Worm (Caenorhabditis elegans) whole organism, L3 larva: ENCODE measurements around the gene mrpl-12.

Experiments
- ama-1 ChIP-seq: fragments of 150-350 bp; optimal IDR thresholded peaks from 2 replicates; lab custom pipeline; 2018
- ceh-16 ChIP-seq: sonication (generic microtip); optimal IDR thresholded peaks from 2 replicates; lab custom pipeline; 2017; ENCODE audit warnings: missing biosample characterization, missing genetic modification characterization
- ceh-82 ChIP-seq: fragments of 150-350 bp; optimal IDR thresholded peaks from 2 replicates; lab custom pipeline; 2014; ENCODE audit warnings: missing biosample characterization, missing genetic modification characterization
- daf-12 ChIP-seq: fragments of 150-350 bp; optimal IDR thresholded peaks from 2 replicates; lab custom pipeline; 2014; ENCODE audit warnings: missing biosample characterization, missing genetic modification reagents, missing genetic modification characterization
- egl-5 ChIP-seq: fragments of 150-350 bp; optimal IDR thresholded peaks from 2 replicates; lab custom pipeline; 2017; ENCODE audit warnings: missing biosample characterization, missing genetic modification reagents, missing genetic modification characterization, inconsistent platforms
- elt-1 ChIP-seq: fragments of 150-350 bp; optimal IDR thresholded peaks from 2 replicates; lab custom pipeline; 2014; ENCODE audit warnings: missing biosample characterization, missing genetic modification characterization
- fkh-2 ChIP-seq: fragments of 150-350 bp; optimal IDR thresholded peaks from 2 replicates; lab custom pipeline; 2014; ENCODE audit warnings: missing biosample characterization, missing genetic modification reagents, missing genetic modification characterization
- jun-1 ChIP-seq: fragments of 150-350 bp; optimal IDR thresholded peaks from 2 replicates; lab custom pipeline; 2014; ENCODE audit warnings: missing biosample characterization, missing genetic modification reagents, missing genetic modification characterization
- lsy-12 ChIP-seq: sonication (generic microtip); optimal IDR thresholded peaks from 2 replicates; lab custom pipeline; 2016; ENCODE audit warnings: mild to moderate bottlenecking, missing genetic modification characterization, missing compliant biosample characterization
- mml-1 ChIP-seq: fragments of 150-350 bp; sonication (generic microtip); optimal IDR thresholded peaks from 3 replicates; lab custom pipeline; 2014; ENCODE audit warnings: missing biosample characterization, missing genetic modification characterization
- nhr-11 ChIP-seq: fragments of 150-350 bp; optimal IDR thresholded peaks from 2 replicates; lab custom pipeline; 2014; ENCODE audit warnings: missing biosample characterization, missing genetic modification characterization
- pqm-1 ChIP-seq: fragments of 150-350 bp; optimal IDR thresholded peaks from 2 replicates; lab custom pipeline; 2017; ENCODE audit warnings: missing biosample characterization, missing genetic modification characterization, inconsistent platforms
- skn-1 ChIP-seq: fragments of 150-350 bp; optimal IDR thresholded peaks from 2 replicates; lab custom pipeline; 2014; ENCODE audit warnings: missing biosample characterization, missing genetic modification characterization
- unc-62 ChIP-seq: fragments of 150-350 bp; sonication (generic microtip); optimal IDR thresholded peaks from 4 replicates; lab custom pipeline; 2014; ENCODE audit warnings: missing biosample characterization, missing genetic modification reagents, missing genetic modification characterization
- zag-1 ChIP-seq: fragments of 150-350 bp; optimal IDR thresholded peaks from 2 replicates; lab custom pipeline; 2014; ENCODE audit warnings: missing biosample characterization, missing genetic modification characterization

mrpl-12 gene

DNA sequence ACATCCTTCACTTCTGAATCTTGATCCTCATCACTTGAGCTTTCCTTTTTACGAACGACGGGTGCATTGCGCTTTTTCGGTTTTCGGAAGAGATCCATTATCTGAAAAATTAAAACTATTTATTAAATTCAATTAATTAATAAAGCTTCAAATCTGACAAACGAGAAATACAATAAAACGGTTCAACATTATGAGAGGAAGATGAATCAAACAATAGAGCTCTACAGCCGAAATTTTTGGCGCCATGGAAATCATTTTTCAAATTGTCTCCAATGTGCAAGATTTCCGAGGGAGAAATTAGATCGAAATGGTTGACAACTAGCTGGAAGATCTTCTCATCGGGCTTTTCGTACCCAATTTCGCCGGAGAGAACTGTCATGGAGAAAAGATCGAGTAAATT lies 50.0 kb downstream of the mrpl-12 start, which contains the start of gene rnf-113:
TSS of gene rnf-113 (minus strand) at position 101 of the 400 bp plus-strand sequence.
- no peak for TF ChIP-seq lsy-12 (tag; lab: Kevin White, UChicago)
- no peak for TF ChIP-seq nhr-11 (tag; lab: Kevin White, UChicago)
- TF ChIP-seq egl-5 (tag; lab: Kevin White, UChicago) = no peak
- no peak for TF ChIP-seq mml-1 (tag; lab: Kevin White, UChicago)
- TF ChIP-seq unc-62 = no peak
- TF ChIP-seq elt-1 (tag; lab: Kevin White, UChicago) = no peak
- no peak for TF ChIP-seq ama-1
- TF ChIP-seq skn-1 (tag; lab: Kevin White, UChicago) = no peak
- TF ChIP-seq ceh-16 (tag; lab: Kevin White, UChicago) = no peak
- no peak for TF ChIP-seq fkh-2 (tag; lab: Kevin White, UChicago)
- no peak for TF ChIP-seq zag-1 (tag; lab: Kevin White, UChicago)
- no peak for TF ChIP-seq jun-1
- no peak for TF ChIP-seq ceh-82 (tag; lab: Kevin White, UChicago)
- TF ChIP-seq pqm-1 (tag; lab: Kevin White, UChicago) = no peak
- no peak for TF ChIP-seq daf-12
